Worm (Caenorhabditis elegans) whole organism, L3 larva: ENCODE measurements around the gene cit-1.2.

Experiments
- R02D3.7 ChIP-seq: fragments of 150-350 bp; optimal IDR thresholded peaks from 2 replicates; lab custom pipeline; 2014; ENCODE audit warnings: missing biosample characterization, missing genetic modification characterization
- ZK546.5 ChIP-seq: sonication (generic microtip); optimal IDR thresholded peaks from 2 replicates; lab custom pipeline; 2017; ENCODE audit warnings: missing biosample characterization, missing genetic modification characterization
- ama-1 ChIP-seq: fragments of 150-350 bp; optimal IDR thresholded peaks from 2 replicates; lab custom pipeline; 2018
- ceh-16 ChIP-seq: sonication (generic microtip); optimal IDR thresholded peaks from 2 replicates; lab custom pipeline; 2017; ENCODE audit warnings: missing biosample characterization, missing genetic modification characterization
- ceh-82 ChIP-seq: fragments of 150-350 bp; optimal IDR thresholded peaks from 2 replicates; lab custom pipeline; 2014; ENCODE audit warnings: missing biosample characterization, missing genetic modification characterization
- ceh-9 ChIP-seq: sonication (generic microtip); optimal IDR thresholded peaks from 2 replicates; lab custom pipeline; 2018; ENCODE audit warnings: missing biosample characterization, missing genetic modification characterization
- daf-12 ChIP-seq: fragments of 150-350 bp; optimal IDR thresholded peaks from 2 replicates; lab custom pipeline; 2014; ENCODE audit warnings: missing biosample characterization, missing genetic modification reagents, missing genetic modification characterization
- egl-27 ChIP-seq: sonication (generic microtip); optimal IDR thresholded peaks from 4 replicates; lab custom pipeline; 2017; ENCODE audit warnings: missing biosample characterization, missing genetic modification reagents, missing genetic modification characterization
- egl-5 ChIP-seq: fragments of 150-350 bp; optimal IDR thresholded peaks from 2 replicates; lab custom pipeline; 2017; ENCODE audit warnings: missing biosample characterization, missing genetic modification reagents, missing genetic modification characterization, inconsistent platforms
- elt-1 ChIP-seq: fragments of 150-350 bp; optimal IDR thresholded peaks from 2 replicates; lab custom pipeline; 2014; ENCODE audit warnings: missing biosample characterization, missing genetic modification characterization
- elt-2 ChIP-seq: sonication (generic microtip); optimal IDR thresholded peaks from 2 replicates; lab custom pipeline; 2016; ENCODE audit warnings: missing genetic modification reagents, mild to moderate bottlenecking, missing genetic modification characterization, missing compliant biosample characterization
- elt-3 ChIP-seq, 3 experiments: fragments of 150-350 bp in 1 of 3; sonication (generic microtip) in 2 of 3; optimal IDR thresholded peaks; 2 replicates in 2 of 3; 4 replicates in 1 of 3; lab custom pipeline; 2014 to 2017; ENCODE audit warnings: missing biosample characterization in 3 of 3, missing genetic modification characterization in 3 of 3
- eor-1 ChIP-seq, 2 experiments: fragments of 150-350 bp; optimal IDR thresholded peaks; 2 replicates each; lab custom pipeline; 2014 to 2018; ENCODE audit warnings: missing biosample characterization in 2 of 2, missing genetic modification characterization in 2 of 2
- fkh-2 ChIP-seq: fragments of 150-350 bp; optimal IDR thresholded peaks from 2 replicates; lab custom pipeline; 2014; ENCODE audit warnings: missing biosample characterization, missing genetic modification reagents, missing genetic modification characterization
- fos-1 ChIP-seq: fragments of 150-350 bp; optimal IDR thresholded peaks from 2 replicates; lab custom pipeline; 2014; ENCODE audit warnings: missing biosample characterization, missing genetic modification characterization
- hmg-11 ChIP-seq: sonication (generic microtip); optimal IDR thresholded peaks from 2 replicates; lab custom pipeline; 2016; ENCODE audit warnings: missing genetic modification characterization, missing compliant biosample characterization
- jun-1 ChIP-seq: fragments of 150-350 bp; optimal IDR thresholded peaks from 2 replicates; lab custom pipeline; 2014; ENCODE audit warnings: missing biosample characterization, missing genetic modification reagents, missing genetic modification characterization
- lin-15B ChIP-seq: fragments of 150-350 bp; optimal IDR thresholded peaks from 2 replicates; lab custom pipeline; 2014; ENCODE audit warnings: missing biosample characterization, missing genetic modification characterization
- lin-39 ChIP-seq: fragments of 150-350 bp; optimal IDR thresholded peaks from 2 replicates; lab custom pipeline; 2018; ENCODE audit warnings: missing biosample characterization, missing genetic modification reagents, missing genetic modification characterization
- lsy-12 ChIP-seq: sonication (generic microtip); optimal IDR thresholded peaks from 2 replicates; lab custom pipeline; 2016; ENCODE audit warnings: mild to moderate bottlenecking, missing genetic modification characterization, missing compliant biosample characterization
- mdl-1 ChIP-seq: fragments of 150-350 bp; optimal IDR thresholded peaks from 2 replicates; lab custom pipeline; 2014; ENCODE audit warnings: missing biosample characterization, missing genetic modification characterization
- mml-1 ChIP-seq: fragments of 150-350 bp; sonication (generic microtip); optimal IDR thresholded peaks from 3 replicates; lab custom pipeline; 2014; ENCODE audit warnings: missing biosample characterization, missing genetic modification characterization
- nfya-1 ChIP-seq: sonication (generic microtip); optimal IDR thresholded peaks from 2 replicates; lab custom pipeline; 2017; ENCODE audit warnings: missing genetic modification characterization, mild to moderate bottlenecking, missing compliant biosample characterization, antibody characterized with exemption, moderate library complexity; ENCODE audit not compliant: insufficient read depth
- nhr-11 ChIP-seq: fragments of 150-350 bp; optimal IDR thresholded peaks from 2 replicates; lab custom pipeline; 2014; ENCODE audit warnings: missing biosample characterization, missing genetic modification characterization
- nhr-12 ChIP-seq: fragments of 150-350 bp; optimal IDR thresholded peaks from 2 replicates; lab custom pipeline; 2014; ENCODE audit warnings: missing biosample characterization, missing genetic modification characterization
- nhr-23 ChIP-seq: fragments of 150-350 bp; optimal IDR thresholded peaks from 2 replicates; lab custom pipeline; 2014; ENCODE audit warnings: missing biosample characterization, missing genetic modification reagents, missing genetic modification characterization
- nhr-25 ChIP-seq: sonication (generic microtip); optimal IDR thresholded peaks from 2 replicates; lab custom pipeline; 2017; ENCODE audit warnings: missing biosample characterization, missing genetic modification characterization
- nhr-28 ChIP-seq: fragments of 150-350 bp; optimal IDR thresholded peaks from 2 replicates; lab custom pipeline; 2014; ENCODE audit warnings: missing biosample characterization, missing genetic modification characterization
- nhr-43 ChIP-seq: sonication (generic microtip); optimal IDR thresholded peaks from 2 replicates; lab custom pipeline; 2016; ENCODE audit warnings: mild to moderate bottlenecking, missing genetic modification characterization, missing compliant biosample characterization; ENCODE audit not compliant: poor library complexity, severe bottlenecking
- nhr-76 ChIP-seq: fragments of 150-350 bp; sonication (generic microtip); optimal IDR thresholded peaks from 5 replicates; lab custom pipeline; 2014; ENCODE audit warnings: missing biosample characterization, missing genetic modification characterization
- nhr-77 ChIP-seq: fragments of 150-350 bp; optimal IDR thresholded peaks from 2 replicates; lab custom pipeline; 2014; ENCODE audit warnings: missing biosample characterization, missing genetic modification characterization
- pha-4 ChIP-seq: fragments of 150-350 bp; optimal IDR thresholded peaks from 2 replicates; lab custom pipeline; 2014; ENCODE audit warnings: missing biosample characterization, missing genetic modification reagents, missing genetic modification characterization
- pqm-1 ChIP-seq: fragments of 150-350 bp; optimal IDR thresholded peaks from 2 replicates; lab custom pipeline; 2017; ENCODE audit warnings: missing biosample characterization, missing genetic modification characterization, inconsistent platforms
- sea-2 ChIP-seq: fragments of 150-350 bp; sonication (generic microtip); optimal IDR thresholded peaks from 4 replicates; lab custom pipeline; 2014; ENCODE audit warnings: missing biosample characterization, missing genetic modification reagents, missing genetic modification characterization
- skn-1 ChIP-seq: fragments of 150-350 bp; optimal IDR thresholded peaks from 2 replicates; lab custom pipeline; 2014; ENCODE audit warnings: missing biosample characterization, missing genetic modification characterization
- snpc-4 ChIP-seq: fragments of 150-350 bp; optimal IDR thresholded peaks from 2 replicates; lab custom pipeline; 2014; ENCODE audit warnings: missing biosample characterization, missing genetic modification characterization
- tbx-2 ChIP-seq: sonication (generic microtip); optimal IDR thresholded peaks from 2 replicates; lab custom pipeline; 2016; ENCODE audit warnings: mild to moderate bottlenecking, missing genetic modification characterization, missing compliant biosample characterization
- unc-62 ChIP-seq: fragments of 150-350 bp; sonication (generic microtip); optimal IDR thresholded peaks from 4 replicates; lab custom pipeline; 2014; ENCODE audit warnings: missing biosample characterization, missing genetic modification reagents, missing genetic modification characterization
- ztf-11 ChIP-seq: fragments of 150-350 bp; optimal IDR thresholded peaks from 2 replicates; lab custom pipeline; 2014; ENCODE audit warnings: missing biosample characterization, missing genetic modification characterization
- ztf-4 ChIP-seq: fragments of 150-350 bp; optimal IDR thresholded peaks from 2 replicates; lab custom pipeline; 2014; ENCODE audit warnings: missing biosample characterization, missing genetic modification characterization

Gene cit-1.2

DNA sequence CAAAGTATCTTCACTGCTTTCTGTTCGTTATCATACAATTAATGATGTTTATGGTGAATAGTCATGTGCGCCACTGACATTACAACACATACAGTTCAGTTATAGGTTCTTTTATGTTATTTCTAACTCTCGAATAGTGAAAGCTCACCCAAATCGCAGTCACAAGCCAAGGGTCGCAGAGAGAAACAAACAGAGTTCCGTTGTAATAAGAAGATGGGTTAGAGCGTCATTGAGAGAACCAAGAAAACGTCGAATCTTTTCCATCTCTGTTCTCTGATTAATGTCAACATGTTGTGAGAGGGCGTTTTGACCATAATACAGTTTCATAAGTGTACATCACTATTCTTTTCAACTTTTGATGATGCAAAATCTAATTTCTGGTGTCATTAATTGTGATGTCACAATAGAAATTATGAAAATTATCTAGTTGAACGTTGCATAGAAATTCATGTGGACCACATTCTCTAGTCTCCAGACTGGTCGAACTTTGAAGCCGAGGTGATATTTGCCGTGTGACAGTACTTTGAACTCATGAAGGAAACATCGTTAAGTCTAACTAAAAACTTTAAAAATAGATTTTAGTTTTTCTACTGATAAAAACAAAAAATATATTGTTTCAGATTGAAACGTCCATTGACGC is 36.5 kb upstream of the cit-1.2 start:
- TF ChIP-seq jun-1 (tag; lab: Kevin White, UChicago), result peak; percentile 60
- no peak for TF ChIP-seq nhr-23
- no peak for TF ChIP-seq nhr-77 (tag; lab: Kevin White, UChicago)
- no peak for TF ChIP-seq ztf-11 (tag; lab: Kevin White, UChicago)
- no peak for TF ChIP-seq nhr-28 (tag; lab: Kevin White, UChicago)
- TF ChIP-seq unc-62 (GFP tag; lab: Kevin White, UChicago), result no peak
- peak; percentile 9 for TF ChIP-seq lin-39 (tag; lab: Kevin White, UChicago)
- peak; percentile 54 for TF ChIP-seq elt-2 (tag; lab: Kevin White, UChicago)
- TF ChIP-seq pha-4 (tag; lab: Kevin White, UChicago), result peak; percentile 71
- no peak for TF ChIP-seq ama-1 (lab: Kevin White, UChicago)
- TF ChIP-seq nhr-25 (tag; lab: Kevin White, UChicago), result peak; percentile 24
- peak; percentile 26 for TF ChIP-seq pqm-1
- TF ChIP-seq ztf-4 (tag; lab: Kevin White, UChicago), result peak; percentile 19
- TF ChIP-seq skn-1 (tag; lab: Kevin White, UChicago), result peak; percentile 42
- peak; percentile 15 for TF ChIP-seq nhr-43
- no peak for TF ChIP-seq egl-27

DNA sequence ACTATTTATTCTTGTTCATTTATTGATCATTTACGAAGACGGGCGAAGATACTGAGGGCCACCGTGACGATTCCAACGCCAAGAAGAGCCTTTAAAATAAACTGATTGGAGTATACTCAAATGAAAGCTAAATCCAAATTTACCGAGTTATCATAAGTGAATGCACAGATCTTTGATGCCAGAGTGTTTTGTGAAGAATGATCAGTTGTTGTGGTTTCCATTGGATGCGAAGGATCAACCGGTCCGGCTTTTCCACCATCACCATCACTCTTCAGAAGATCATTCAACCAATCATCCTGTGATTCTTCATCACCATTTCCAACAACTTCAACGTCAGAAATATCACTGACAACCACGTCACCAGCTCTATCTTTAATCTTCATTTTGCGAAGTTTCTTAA is 33.3 kb upstream of the cit-1.2 start:
- TF ChIP-seq nhr-43 (peak; percentile 28), nhr-77 (tag; lab: Kevin White, UChicago) (no peak), tbx-2 (tag; lab: Kevin White, UChicago) (no peak), elt-1 (tag; lab: Kevin White, UChicago) (no peak), ama-1 (lab: Kevin White, UChicago) (peak; percentile 65), ceh-16 (tag; lab: Kevin White, UChicago) (no peak), unc-62 (GFP tag; lab: Kevin White, UChicago) (no peak), R02D3.7 (tag; lab: Kevin White, UChicago) (peak; percentile 22), elt-2 (tag; lab: Kevin White, UChicago) (peak; percentile 19), pha-4 (tag; lab: Kevin White, UChicago) (no peak), pqm-1 (no peak), lsy-12 (tag; lab: Kevin White, UChicago) (peak; percentile 14)

DNA sequence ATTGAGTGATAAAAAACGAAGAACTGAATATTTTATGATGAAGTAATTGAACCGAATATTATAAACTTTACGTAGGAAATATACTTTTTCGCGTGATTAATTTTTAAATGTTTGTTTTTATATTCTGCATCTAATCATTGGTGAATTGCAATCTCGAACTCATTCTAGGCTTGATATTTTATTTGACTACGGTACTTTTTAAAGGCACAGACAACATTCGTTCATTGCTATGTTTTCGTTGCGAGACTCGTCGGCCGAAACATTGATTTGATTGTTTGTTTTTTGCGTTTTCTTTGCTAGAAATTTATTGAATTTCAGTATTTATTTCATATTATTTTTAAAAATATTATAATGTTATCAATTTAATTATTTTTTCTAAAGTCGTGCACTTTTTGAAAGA is 32.8 kb upstream of the cit-1.2 start, which contains the start of gene C06G4.4:
Gene C06G4.4, minus strand, starts transcription at position 36 of the 400 bp plus-strand sequence.
- TF ChIP-seq sea-2, result no peak
- TF ChIP-seq fos-1, result no peak
- TF ChIP-seq mdl-1 (tag; lab: Kevin White, UChicago), result no peak
- TF ChIP-seq nhr-28 (tag; lab: Kevin White, UChicago), result no peak
- no peak for TF ChIP-seq ztf-4 (tag; lab: Kevin White, UChicago)
- TF ChIP-seq egl-5 (tag; lab: Kevin White, UChicago), result no peak
- no peak for TF ChIP-seq ztf-11 (tag; lab: Kevin White, UChicago)
- no peak for TF ChIP-seq elt-3 (tag; optimal IDR thresholded peaks at IDR 0.05; lab: Kevin White, UChicago)
- TF ChIP-seq lin-39 (tag; lab: Kevin White, UChicago), result no peak
- no peak for TF ChIP-seq eor-1 (tag; optimal IDR thresholded peaks at IDR 0.05; lab: Kevin White, UChicago)
- no peak for TF ChIP-seq nhr-11 (tag; lab: Kevin White, UChicago)
- no peak for TF ChIP-seq ZK546.5

DNA sequence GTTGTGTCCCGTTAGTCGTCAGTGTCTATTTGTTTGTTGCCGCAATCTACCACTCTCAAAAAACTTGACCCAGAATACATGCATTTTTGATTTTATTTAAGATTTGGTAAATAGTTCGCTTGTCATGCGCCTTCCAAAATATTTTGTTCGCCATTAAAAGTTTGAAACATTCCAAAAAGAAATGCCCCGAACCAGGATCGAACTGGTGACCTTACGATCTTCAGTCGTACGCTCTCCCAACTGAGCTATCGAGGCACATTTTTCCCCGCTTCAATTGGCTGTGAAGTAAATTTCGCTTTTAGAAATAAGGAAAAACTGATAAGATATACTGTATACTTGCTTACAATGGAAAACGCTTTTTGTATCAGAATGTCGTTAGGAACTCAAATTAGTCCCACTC is 32.3 kb upstream of the cit-1.2 start:
- TF ChIP-seq ama-1 (lab: Kevin White, UChicago) (peak; percentile 42), mdl-1 (tag; lab: Kevin White, UChicago) (no peak)
- TF ChIP-seq, all 47 proteins: peak for 1

DNA sequence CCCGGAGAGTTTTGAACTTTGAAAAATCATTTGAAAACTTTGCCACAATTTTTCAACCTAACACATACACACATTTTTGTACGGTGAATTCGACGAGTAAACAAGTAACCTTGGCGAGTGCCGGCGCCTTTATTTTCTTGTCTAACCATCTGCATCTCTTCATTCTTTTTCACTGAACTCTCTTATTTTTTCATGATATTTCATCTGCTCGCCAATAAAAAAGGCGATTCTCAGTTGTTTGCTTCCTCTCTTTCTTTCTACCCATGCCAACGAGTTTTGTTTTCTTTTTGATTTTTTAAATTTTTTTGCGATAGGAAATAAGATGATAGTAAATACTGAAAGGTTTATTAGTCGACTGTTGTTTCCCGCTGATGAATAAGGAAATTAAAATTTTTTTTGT is 31.8 kb upstream of the cit-1.2 start:
- TF ChIP-seq lsy-12 (tag; lab: Kevin White, UChicago) (no peak), eor-1 (tag; optimal IDR thresholded peaks at IDR 0.05; lab: Kevin White, UChicago) (no peak), nhr-25 (tag; lab: Kevin White, UChicago) (peak; percentile 71), elt-1 (tag; lab: Kevin White, UChicago) (no peak), R02D3.7 (tag; lab: Kevin White, UChicago) (no peak), elt-2 (tag; lab: Kevin White, UChicago) (peak; percentile 63), pha-4 (tag; lab: Kevin White, UChicago) (peak; percentile 95), lin-15B (peak; percentile 10), ceh-9 (no peak), ceh-82 (no peak), egl-5 (tag; lab: Kevin White, UChicago) (peak; percentile 64), tbx-2 (tag; lab: Kevin White, UChicago) (no peak), mml-1 (no peak), hmg-11 (tag; lab: Kevin White, UChicago) (peak; percentile 43), nhr-77 (tag; lab: Kevin White, UChicago) (no peak), nhr-43 (no peak), skn-1 (tag; lab: Kevin White, UChicago) (no peak), daf-12 (no peak), jun-1 (tag; lab: Kevin White, UChicago) (no peak), ZK546.5 (no peak), fkh-2 (tag; lab: Kevin White, UChicago) (no peak), nfya-1 (tag; lab: Kevin White, UChicago) (peak; percentile 57), nhr-76 (tag; lab: Kevin White, UChicago) (no peak), lin-39 (tag; lab: Kevin White, UChicago) (no peak), snpc-4 (tag; lab: Kevin White, UChicago) (no peak), ceh-16 (tag; lab: Kevin White, UChicago) (no peak), nhr-12 (tag; lab: Kevin White, UChicago) (no peak), ztf-11 (tag; lab: Kevin White, UChicago) (no peak)
